Worm (Caenorhabditis elegans) whole organism, late embryonic: ENCODE data around the gene F22E5.8.

Experiments used
- ceh-22 ChIP-seq: sonication (generic microtip); optimal IDR thresholded peaks from 2 replicates; lab custom pipeline; 2017; ENCODE audit warnings: missing biosample characterization, missing genetic modification characterization
- dmd-4 ChIP-seq: sonication (generic microtip); optimal IDR thresholded peaks from 2 replicates; lab custom pipeline; 2016; ENCODE audit warnings: borderline replicate concordance, missing genetic modification characterization, missing compliant biosample characterization
- elt-2 ChIP-seq: sonication (generic microtip); optimal IDR thresholded peaks from 2 replicates; lab custom pipeline; 2016; ENCODE audit warnings: missing genetic modification reagents, missing genetic modification characterization, missing compliant biosample characterization
- ets-4 ChIP-seq: sonication (generic microtip); optimal IDR thresholded peaks from 2 replicates; lab custom pipeline; 2016; ENCODE audit warnings: missing genetic modification characterization, missing compliant biosample characterization
- fkh-10 ChIP-seq: fragments of 150-350 bp; optimal IDR thresholded peaks from 2 replicates; lab custom pipeline; 2014; ENCODE audit warnings: missing biosample characterization, missing genetic modification reagents, missing genetic modification characterization
- nhr-11 ChIP-seq: fragments of 150-350 bp; optimal IDR thresholded peaks from 2 replicates; lab custom pipeline; 2014; ENCODE audit warnings: missing biosample characterization, missing genetic modification characterization
- unc-86 ChIP-seq: sonication (generic microtip); optimal IDR thresholded peaks from 2 replicates; lab custom pipeline; 2016; ENCODE audit warnings: missing genetic modification characterization, missing compliant biosample characterization

DNA sequence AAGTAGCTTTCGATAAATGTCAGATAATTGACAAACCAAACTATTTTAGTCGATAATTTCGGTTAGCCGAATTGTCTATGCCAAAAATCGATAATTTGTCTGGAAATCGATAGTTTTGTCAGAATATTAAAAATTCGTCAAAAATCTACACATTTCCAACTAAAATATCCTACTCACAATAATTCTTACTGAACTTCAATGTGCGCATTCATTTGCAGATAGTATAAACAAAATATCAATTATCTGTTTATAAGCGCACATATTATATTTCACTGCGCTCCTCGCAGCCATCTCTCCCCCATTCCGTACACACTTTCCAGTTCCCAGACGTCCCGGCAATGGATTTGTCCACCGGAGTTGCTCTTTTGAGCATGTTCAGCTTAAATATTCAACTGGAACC is 15.0 kb upstream of the F22E5.8 start, which contains the start of gene lgc-28:
- TF ChIP-seq nhr-11 (tag; lab: Kevin White, UChicago) (no peak), fkh-10 (no peak), ceh-22 (tag; lab: Kevin White, UChicago) (no peak), elt-2 (tag; lab: Kevin White, UChicago) (no peak), dmd-4 (no peak), ets-4 (no peak), unc-86 (no peak)
